Fruit fly (Drosophila melanogaster) whole organism, embryonic: ENCODE results near the gene ftz-f1.
A peak's percentile ranks its signal among the peaks of the same experiment; 100 is the strongest.

Experiments used
- Aef1 ChIP-seq: fragments of 200-800 bp; sonication (Bioruptor generic); IDR thresholded peaks from 3 replicates; pipeline ENCODE4 v1.3.6; 2022; ENCODE audit warnings: missing biosample characterization, missing genetic modification characterization
- CG10147 ChIP-seq: fragments of 200-800 bp; sonication (Bioruptor generic); optimal IDR thresholded peaks from 2 replicates; lab custom pipeline; 2019; ENCODE audit warnings: missing biosample characterization, mild to moderate bottlenecking, missing genetic modification characterization, moderate library complexity
- CG10267 ChIP-seq: fragments of 200-800 bp; sonication (Bioruptor generic); optimal IDR thresholded peaks from 2 replicates; lab custom pipeline; 2018; ENCODE audit warnings: missing biosample characterization, mild to moderate bottlenecking, missing genetic modification characterization, moderate library complexity
- CG10366 ChIP-seq: fragments of 200-800 bp; sonication (Bioruptor generic); IDR thresholded peaks from 2 replicates; pipeline ENCODE4 v1.3.6; 2022; ENCODE audit warnings: missing biosample characterization, missing genetic modification characterization
- CG10543 ChIP-seq: fragments of 200-800 bp; sonication (Bioruptor generic); optimal IDR thresholded peaks from 3 replicates; lab custom pipeline; 2017; ENCODE audit warnings: missing biosample characterization, mild to moderate bottlenecking, missing genetic modification characterization, moderate library complexity
- CG12391 ChIP-seq: fragments of 200-800 bp; sonication (Bioruptor generic); optimal IDR thresholded peaks from 3 replicates; lab custom pipeline; 2018; ENCODE audit warnings: missing biosample characterization, mild to moderate bottlenecking, missing genetic modification characterization, moderate library complexity
- CG12769 ChIP-seq: fragments of 200-800 bp; sonication (Bioruptor generic); optimal IDR thresholded peaks from 2 replicates; lab custom pipeline; 2019; ENCODE audit warnings: missing biosample characterization, mild to moderate bottlenecking, missing genetic modification characterization, moderate library complexity
- CG14050 ChIP-seq: fragments of 200-800 bp; sonication (Bioruptor generic); IDR thresholded peaks from 3 replicates; pipeline ENCODE4 v1.3.6; 2022; ENCODE audit warnings: missing biosample characterization, missing genetic modification characterization
- CG14710 ChIP-seq: fragments of 200-800 bp; sonication (Bioruptor generic); optimal IDR thresholded peaks from 3 replicates; lab custom pipeline; 2019; ENCODE audit warnings: missing biosample characterization, mild to moderate bottlenecking, missing genetic modification characterization, moderate library complexity
- CG1603 ChIP-seq: fragments of 200-800 bp; sonication (Bioruptor generic); optimal IDR thresholded peaks from 2 replicates; lab custom pipeline; 2019; ENCODE audit warnings: missing biosample characterization, mild to moderate bottlenecking, missing genetic modification characterization, moderate library complexity
- CG17186 ChIP-seq: fragments of 200-800 bp; sonication (Bioruptor generic); optimal IDR thresholded peaks from 3 replicates; lab custom pipeline; 2017; ENCODE audit warnings: missing biosample characterization, missing genetic modification reagents, missing genetic modification characterization
- CG17385 ChIP-seq: fragments of 200-800 bp; sonication (Bioruptor generic); optimal IDR thresholded peaks from 3 replicates; lab custom pipeline; 2018; ENCODE audit warnings: missing biosample characterization, mild to moderate bottlenecking, missing genetic modification characterization
- CG2116 ChIP-seq: fragments of 200-800 bp; sonication (Bioruptor generic); optimal IDR thresholded peaks from 3 replicates; lab custom pipeline; 2018; ENCODE audit warnings: missing biosample characterization, mild to moderate bottlenecking, missing genetic modification characterization
- CG2678 ChIP-seq: fragments of 200-800 bp; sonication (Bioruptor generic); optimal IDR thresholded peaks from 3 replicates; lab custom pipeline; 2019; ENCODE audit warnings: missing biosample characterization, mild to moderate bottlenecking, missing genetic modification characterization, moderate library complexity
- CG32772 ChIP-seq: fragments of 200-800 bp; sonication (Bioruptor generic); IDR thresholded peaks from 2 replicates; pipeline ENCODE4 v1.3.6; 2022; ENCODE audit warnings: missing biosample characterization, missing genetic modification characterization
- CG34376 ChIP-seq: fragments of 200-800 bp; sonication (Bioruptor generic); optimal IDR thresholded peaks from 2 replicates; lab custom pipeline; 2018; ENCODE audit warnings: missing biosample characterization, mild to moderate bottlenecking, missing genetic modification characterization
- CG4360 ChIP-seq: fragments of 200-800 bp; sonication (Bioruptor generic); IDR thresholded peaks from 2 replicates; pipeline ENCODE4 v1.3.6; 2022; ENCODE audit warnings: missing biosample characterization, missing genetic modification characterization
- CG5953 ChIP-seq: fragments of 200-800 bp; sonication (Bioruptor generic); IDR thresholded peaks from 2 replicates; pipeline ENCODE4 v1.3.6; 2022; ENCODE audit warnings: missing biosample characterization, missing genetic modification characterization
- CG7839 ChIP-seq: fragments of 200-800 bp; sonication (Bioruptor generic); optimal IDR thresholded peaks from 3 replicates; lab custom pipeline; 2018; ENCODE audit warnings: missing biosample characterization, mild to moderate bottlenecking, missing genetic modification characterization, moderate library complexity
- CG8924 ChIP-seq: fragments of 200-800 bp; optimal IDR thresholded peaks from 3 replicates; lab custom pipeline; 2019; ENCODE audit warnings: missing biosample characterization, mild to moderate bottlenecking, missing genetic modification characterization, moderate library complexity
- Dll ChIP-seq: fragments of 200-800 bp; sonication (Bioruptor generic); IDR thresholded peaks from 4 replicates; pipeline ENCODE4 v1.3.6; 2022; ENCODE audit warnings: missing biosample characterization, missing genetic modification characterization; ENCODE audit not compliant: partially characterized antibody
- Drgx ChIP-seq: fragments of 200-800 bp; sonication (Bioruptor generic); IDR thresholded peaks from 2 replicates; pipeline ENCODE4 v1.3.6; 2022; ENCODE audit warnings: missing biosample characterization, missing genetic modification characterization
- Fer1 ChIP-seq: fragments of 200-800 bp; sonication (Bioruptor generic); optimal IDR thresholded peaks from 2 replicates; lab custom pipeline; 2017; ENCODE audit warnings: missing biosample characterization, mild to moderate bottlenecking, missing genetic modification characterization
- Lhr ChIP-seq: fragments of 200-800 bp; sonication (Bioruptor generic); optimal IDR thresholded peaks from 3 replicates; lab custom pipeline; 2017; ENCODE audit warnings: mild to moderate bottlenecking, missing biosample characterization, missing genetic modification reagents, missing genetic modification characterization
- MESR4 ChIP-seq: fragments of 200-800 bp; sonication (Bioruptor generic); optimal IDR thresholded peaks from 2 replicates; lab custom pipeline; 2018; ENCODE audit warnings: missing biosample characterization, mild to moderate bottlenecking, missing genetic modification characterization, moderate library complexity
- Nf-YC ChIP-seq: fragments of 200-800 bp; optimal IDR thresholded peaks from 3 replicates; lab custom pipeline; 2019; ENCODE audit warnings: missing biosample characterization, mild to moderate bottlenecking, missing genetic modification characterization, moderate library complexity
- Vsx1 ChIP-seq: fragments of 200-800 bp; sonication (Bioruptor generic); optimal IDR thresholded peaks from 2 replicates; lab custom pipeline; 2017; ENCODE audit warnings: missing biosample characterization, mild to moderate bottlenecking, missing genetic modification characterization, missing genetic modification reagents
- bsh ChIP-seq, 2 experiments: fragments of 200-800 bp; sonication (Bioruptor generic); optimal IDR thresholded peaks; 2 replicates each; lab custom pipeline; 2017 to 2018; ENCODE audit warnings: mild to moderate bottlenecking in 2 of 2, missing biosample characterization in 2 of 2, missing genetic modification characterization in 2 of 2, moderate library complexity in 1 of 2
- chinmo ChIP-seq: fragments of 200-800 bp; sonication (Bioruptor generic); IDR thresholded peaks from 4 replicates; pipeline ENCODE4 v1.3.6; 2022; ENCODE audit warnings: missing biosample characterization, missing genetic modification characterization; ENCODE audit not compliant: partially characterized antibody
- chm ChIP-seq: fragments of 200-800 bp; sonication (Bioruptor generic); IDR thresholded peaks from 2 replicates; pipeline ENCODE4 v1.3.6; 2022; ENCODE audit warnings: missing biosample characterization, missing genetic modification characterization
- eve ChIP-seq, 2 experiments: fragments of >200 bp; optimal IDR thresholded peaks; 2 replicates each; lab custom pipeline; 2017; ENCODE audit warnings: missing biosample characterization in 2 of 2, missing genetic modification characterization in 2 of 2
- exex ChIP-seq: fragments of 200-800 bp; sonication (Bioruptor generic); optimal IDR thresholded peaks from 4 replicates; lab custom pipeline; 2018; ENCODE audit warnings: missing biosample characterization, mild to moderate bottlenecking, missing genetic modification characterization, moderate library complexity
- fd96Cb ChIP-seq: fragments of 200-800 bp; sonication (Bioruptor generic); optimal IDR thresholded peaks from 2 replicates; lab custom pipeline; 2018; ENCODE audit warnings: missing biosample characterization, mild to moderate bottlenecking, missing genetic modification characterization, moderate library complexity
- gfzf ChIP-seq: fragments of 200-800 bp; sonication (Bioruptor generic); optimal IDR thresholded peaks from 2 replicates; lab custom pipeline; 2016; ENCODE audit warnings: missing biosample characterization, mild to moderate bottlenecking, missing genetic modification characterization, moderate library complexity
- hkb ChIP-seq, 2 experiments: fragments of 200-800 bp in 1 of 2; fragments of >200 bp in 1 of 2; sonication (Bioruptor generic) in 1 of 2; IDR thresholded peaks in 1 of 2; optimal IDR thresholded peaks in 1 of 2; 2 replicates each; pipeline versions ENCODE4 v1.3.6 to Lab custom; 2017 to 2022; ENCODE audit warnings: missing biosample characterization in 1 of 2, missing genetic modification characterization in 1 of 2
- jumu ChIP-seq: fragments of 200-800 bp; sonication (Bioruptor generic); optimal IDR thresholded peaks from 3 replicates; lab custom pipeline; 2016; ENCODE audit warnings: missing biosample characterization, missing genetic modification characterization
- lbe ChIP-seq: fragments of 200-800 bp; sonication (Bioruptor generic); optimal IDR thresholded peaks from 2 replicates; lab custom pipeline; 2016; ENCODE audit warnings: missing biosample characterization, mild to moderate bottlenecking, missing genetic modification characterization
- nerfin-1 ChIP-seq: fragments of 200-800 bp; sonication (Bioruptor generic); optimal IDR thresholded peaks from 3 replicates; lab custom pipeline; 2019; ENCODE audit warnings: missing biosample characterization, mild to moderate bottlenecking, missing genetic modification characterization, moderate library complexity
- shn ChIP-seq: fragments of 200-800 bp; sonication (Bioruptor generic); optimal IDR thresholded peaks from 3 replicates; lab custom pipeline; 2016; ENCODE audit warnings: missing biosample characterization, missing genetic modification characterization
- stc ChIP-seq: fragments of 200-800 bp; sonication (Bioruptor generic); IDR thresholded peaks from 2 replicates; pipeline ENCODE4 v1.3.6; 2022; ENCODE audit warnings: missing biosample characterization, missing genetic modification characterization
- tap ChIP-seq: fragments of 200-800 bp; optimal IDR thresholded peaks from 3 replicates; lab custom pipeline; 2019; ENCODE audit warnings: missing biosample characterization, mild to moderate bottlenecking, missing genetic modification characterization, moderate library complexity
- trem ChIP-seq: fragments of 200-800 bp; optimal IDR thresholded peaks from 3 replicates; lab custom pipeline; 2019; ENCODE audit warnings: missing biosample characterization, mild to moderate bottlenecking, missing genetic modification characterization, moderate library complexity
- unpg ChIP-seq: fragments of 200-800 bp; sonication (Bioruptor generic); optimal IDR thresholded peaks from 3 replicates; lab custom pipeline; 2018; ENCODE audit warnings: missing biosample characterization, mild to moderate bottlenecking, missing genetic modification characterization, moderate library complexity
- vnd ChIP-seq: fragments of 200-800 bp; sonication (Bioruptor generic); IDR thresholded peaks from 3 replicates; pipeline ENCODE4 v1.3.6; 2022; ENCODE audit warnings: missing biosample characterization, missing genetic modification characterization; ENCODE audit not compliant: partially characterized antibody

The ftz-f1 gene

dm6 chr3L:18820638-18821382 lies 19.7 kb upstream of the ftz-f1 start, which contains the start of the genes CG14073 and HipHop (continued):
- peak; percentile 99 for TF ChIP-seq CG17186 (GFP tag; lab: Kevin White, UChicago)
- TF ChIP-seq CG10267 (tag; lab: Kevin White, UChicago) = peak; percentile 8
- peak; percentile 74 for TF ChIP-seq gfzf (GFP tag; lab: Kevin White, UChicago)
- no peak for TF ChIP-seq CG10147 (GFP tag; lab: Kevin White, UChicago)
- 0 out of 4 replicates have a peak, but pooled peaks have one; percentile 17 for TF ChIP-seq Dll (GFP tag; lab: Robert Waterston, UW)
- peak; percentile 3 for TF ChIP-seq CG1603
- no peak for TF ChIP-seq exex
- TF ChIP-seq tap = peak; percentile 11
- peak; percentile 31 for TF ChIP-seq Nf-YC (tag; lab: Kevin White, UChicago)
- peak; percentile 30 for TF ChIP-seq CG14710 (tag; lab: Kevin White, UChicago)
- TF ChIP-seq CG2116 (GFP tag; lab: Kevin White, UChicago) = peak; percentile 7
- peak; percentile 35 for TF ChIP-seq trem
- TF ChIP-seq CG8924 (tag; lab: Kevin White, UChicago) = peak; percentile 28
- peak; percentile 4 for TF ChIP-seq CG12391 (tag; lab: Kevin White, UChicago)
- peak; percentile 16 for TF ChIP-seq MESR4 (GFP tag; lab: Kevin White, UChicago)
- no peak for TF ChIP-seq CG7839 (tag; lab: Kevin White, UChicago)

- no peak for TF ChIP-seq CG5953 (GFP tag; lab: Robert Waterston, UW)
- no peak for TF ChIP-seq CG32772
- peak; percentile 31 for TF ChIP-seq hkb (optimal IDR thresholded peaks at IDR 0.05; lab: Kevin White, UChicago)
- TF ChIP-seq hkb (GFP tag; IDR thresholded peaks at IDR 0.05; lab: Robert Waterston, UW) = no peak
- peak; percentile 38 for TF ChIP-seq CG17385
- peak; percentile 16 for TF ChIP-seq CG2678 (tag; lab: Kevin White, UChicago)
- no peak for TF ChIP-seq jumu
- peak in 1 of 2 experiments; percentile 69 for TF ChIP-seq eve (GFP tag; optimal IDR thresholded peaks at IDR 0.05; lab: Kevin White, UChicago)
- peak; percentile 73; the same call in 1 of the 4 replicates for TF ChIP-seq chinmo (GFP tag; lab: Robert Waterston, UW)
- no peak for TF ChIP-seq fd96Cb (tag; lab: Kevin White, UChicago)
- peak; percentile 27 for TF ChIP-seq Fer1 (GFP tag; lab: Kevin White, UChicago)
- TF ChIP-seq nerfin-1 (tag; lab: Kevin White, UChicago) = no peak
- TF ChIP-seq lbe (GFP tag; lab: Kevin White, UChicago) = peak; percentile 46
- peak; percentile 0 for TF ChIP-seq CG12391 (tag; lab: Kevin White, UChicago)
- peak; percentile 7 for TF ChIP-seq unpg (GFP tag; lab: Kevin White, UChicago)
- peak; percentile 18 for TF ChIP-seq CG34376
- TF ChIP-seq Lhr (GFP tag; lab: Kevin White, UChicago) = no peak
- TF ChIP-seq Vsx1 (GFP tag; lab: Kevin White, UChicago) = peak; percentile 23
- peak; percentile 97 for TF ChIP-seq CG4360 (GFP tag; lab: Robert Waterston, UW)
- TF ChIP-seq Aef1 (GFP tag; lab: Robert Waterston, UW) = peak; percentile 41; the same call in 2 of the 3 replicates
- no peak for TF ChIP-seq CG14050 (GFP tag; lab: Robert Waterston, UW)
- TF ChIP-seq vnd (GFP tag; lab: Robert Waterston, UW) = no peak
- peak in 1 of 2 experiments; percentile 82 for TF ChIP-seq bsh (GFP tag; optimal IDR thresholded peaks at IDR 0.05; lab: Kevin White, UChicago)
- peak; percentile 51; the same call in 1 of the 2 replicates for TF ChIP-seq chm (GFP tag; lab: Robert Waterston, UW)
- TF ChIP-seq CG10366 (GFP tag; lab: Robert Waterston, UW) = no peak
- TF ChIP-seq shn (GFP tag; lab: Kevin White, UChicago) = no peak
- peak; percentile 6 for TF ChIP-seq CG10543 (GFP tag; lab: Kevin White, UChicago)
- TF ChIP-seq Drgx = peak; percentile 50
- peak; percentile 24 for TF ChIP-seq CG12769 (tag; lab: Kevin White, UChicago)
- 0 out of 2 replicates have a peak, but pooled peaks have one; percentile 22 for TF ChIP-seq stc (GFP tag; lab: Robert Waterston, UW)
These were observed 19.0 kb upstream of the ftz-f1 start for dm6 chr3L:18819887-18820637.
